Fruit fly (Drosophila melanogaster) whole organism, adult: ENCODE results near the gene CG31538.

Experiments
- CG11617 ChIP-seq: fragments of 200-800 bp; sonication (Bioruptor generic); optimal IDR thresholded peaks from 2 replicates; lab custom pipeline; 2017; ENCODE audit warnings: mild to moderate bottlenecking, missing biosample characterization, missing genetic modification reagents, missing genetic modification characterization
- CG5204 ChIP-seq: fragments of 200-800 bp; sonication (Bioruptor generic); optimal IDR thresholded peaks from 2 replicates; lab custom pipeline; 2016; ENCODE audit warnings: missing biosample characterization, missing genetic modification characterization
- CG7101 ChIP-seq: fragments of 200-800 bp; sonication (Bioruptor generic); optimal IDR thresholded peaks from 2 replicates; lab custom pipeline; 2018; ENCODE audit warnings: missing biosample characterization, mild to moderate bottlenecking, missing genetic modification characterization, moderate library complexity
- Mnt ChIP-seq: fragments of 200-800 bp; sonication (Bioruptor generic); optimal IDR thresholded peaks from 2 replicates; lab custom pipeline; 2016; ENCODE audit warnings: missing biosample characterization, mild to moderate bottlenecking, missing genetic modification characterization
- cic ChIP-seq: fragments of 200-800 bp; sonication (Bioruptor generic); optimal IDR thresholded peaks from 2 replicates; lab custom pipeline; 2017; ENCODE audit warnings: missing biosample characterization, mild to moderate bottlenecking, missing genetic modification characterization, moderate library complexity
- pad ChIP-seq: fragments of 200-800 bp; sonication (Bioruptor generic); optimal IDR thresholded peaks from 3 replicates; lab custom pipeline; 2017; ENCODE audit warnings: missing biosample characterization, missing genetic modification characterization, mild to moderate bottlenecking, moderate library complexity, missing genetic modification reagents
- toe ChIP-seq: fragments of 200-800 bp; sonication (Bioruptor generic); optimal IDR thresholded peaks from 2 replicates; lab custom pipeline; 2016; ENCODE audit warnings: missing biosample characterization, missing genetic modification characterization

- TF ChIP-seq cic (GFP tag; lab: Kevin White, UChicago), result no peak
- no peak for TF ChIP-seq CG7101
- TF ChIP-seq CG5204, result no peak
- TF ChIP-seq pad, result no peak
- no peak for TF ChIP-seq Mnt (GFP tag; lab: Kevin White, UChicago)
- TF ChIP-seq CG11617 (GFP tag; lab: Kevin White, UChicago), result no peak
- TF ChIP-seq toe (GFP tag; lab: Kevin White, UChicago), result no peak
Observed at dm6 chr3R:5319059-5319785, 41.6 kb upstream of the CG31538 start.
